Fruit fly (Drosophila melanogaster) whole organism, adult: ENCODE measurements around the gene Toll-9.

Source experiments
- CG11617 ChIP-seq: fragments of 200-800 bp; sonication (Bioruptor generic); optimal IDR thresholded peaks from 2 replicates; lab custom pipeline; 2017; ENCODE audit warnings: mild to moderate bottlenecking, missing biosample characterization, missing genetic modification reagents, missing genetic modification characterization
- CG12768 ChIP-seq: fragments of 200-800 bp; sonication (Bioruptor generic); optimal IDR thresholded peaks from 2 replicates; lab custom pipeline; 2017; ENCODE audit warnings: missing biosample characterization, missing genetic modification characterization, mild to moderate bottlenecking, moderate library complexity, missing genetic modification reagents
- CG1620 ChIP-seq: fragments of 200-800 bp; sonication (Bioruptor generic); optimal IDR thresholded peaks from 2 replicates; lab custom pipeline; 2016; ENCODE audit warnings: missing biosample characterization, missing genetic modification characterization
- CG33017 ChIP-seq: fragments of 200-800 bp; sonication (Bioruptor generic); optimal IDR thresholded peaks from 2 replicates; lab custom pipeline; 2018; ENCODE audit warnings: missing biosample characterization, mild to moderate bottlenecking, missing genetic modification characterization, moderate library complexity
- CG7045 ChIP-seq: fragments of 200-800 bp; sonication (Bioruptor generic); optimal IDR thresholded peaks from 2 replicates; lab custom pipeline; 2017; ENCODE audit warnings: missing biosample characterization, mild to moderate bottlenecking, missing genetic modification characterization
- CG7101 ChIP-seq: fragments of 200-800 bp; sonication (Bioruptor generic); optimal IDR thresholded peaks from 2 replicates; lab custom pipeline; 2018; ENCODE audit warnings: missing biosample characterization, mild to moderate bottlenecking, missing genetic modification characterization, moderate library complexity
- Clk ChIP-seq: fragments of 200-800 bp; sonication (Bioruptor generic); optimal IDR thresholded peaks from 2 replicates; lab custom pipeline; 2017; ENCODE audit warnings: missing biosample characterization, missing genetic modification characterization
- Mnt ChIP-seq: fragments of 200-800 bp; sonication (Bioruptor generic); optimal IDR thresholded peaks from 2 replicates; lab custom pipeline; 2016; ENCODE audit warnings: missing biosample characterization, mild to moderate bottlenecking, missing genetic modification characterization
- bab1 ChIP-seq: fragments of 200-800 bp; sonication (Bioruptor generic); optimal IDR thresholded peaks from 3 replicates; lab custom pipeline; 2019; ENCODE audit warnings: missing biosample characterization, mild to moderate bottlenecking, missing genetic modification characterization, moderate library complexity
- cic ChIP-seq: fragments of 200-800 bp; sonication (Bioruptor generic); optimal IDR thresholded peaks from 2 replicates; lab custom pipeline; 2017; ENCODE audit warnings: missing biosample characterization, mild to moderate bottlenecking, missing genetic modification characterization, moderate library complexity
- ovo ChIP-seq: fragments of 200-800 bp; sonication (Bioruptor generic); optimal IDR thresholded peaks from 2 replicates; lab custom pipeline; 2016; ENCODE audit warnings: missing biosample characterization, missing genetic modification characterization

- TF ChIP-seq CG11617 (GFP tag; lab: Kevin White, UChicago) (no peak), CG33017 (tag; lab: Kevin White, UChicago) (no peak), ovo (no peak), Mnt (GFP tag; lab: Kevin White, UChicago) (no peak), CG1620 (GFP tag; lab: Kevin White, UChicago) (no peak), CG7101 (tag; lab: Kevin White, UChicago) (no peak), Clk (GFP tag; lab: Kevin White, UChicago) (no peak), CG7045 (no peak), CG12768 (GFP tag; lab: Kevin White, UChicago) (no peak), bab1 (GFP tag; lab: Kevin White, UChicago) (no peak), cic (GFP tag; lab: Kevin White, UChicago) (no peak)
These were observed 29.5 kb upstream of the Toll-9 start for dm6 chr3L:20396047-20396446.
